Fruit fly (Drosophila melanogaster) whole organism, embryonic: ENCODE measurements around the gene CG14205.

Experiments
- Ada2b ChIP-seq: fragments of 200-800 bp; sonication (Bioruptor generic); IDR thresholded peaks from 2 replicates; pipeline ENCODE4 v1.3.6; 2022; ENCODE audit warnings: missing biosample characterization, missing genetic modification characterization
- CG10274 ChIP-seq: fragments of 200-800 bp; sonication (Bioruptor generic); optimal IDR thresholded peaks from 3 replicates; lab custom pipeline; 2017; ENCODE audit warnings: missing biosample characterization, mild to moderate bottlenecking, missing genetic modification characterization
- CG11504 ChIP-seq: fragments of 200-800 bp; sonication (Bioruptor generic); optimal IDR thresholded peaks from 3 replicates; lab custom pipeline; 2019; ENCODE audit warnings: missing biosample characterization, mild to moderate bottlenecking, missing genetic modification characterization, moderate library complexity
- CG17385 ChIP-seq: fragments of 200-800 bp; sonication (Bioruptor generic); optimal IDR thresholded peaks from 3 replicates; lab custom pipeline; 2018; ENCODE audit warnings: missing biosample characterization, mild to moderate bottlenecking, missing genetic modification characterization
- CG18599 ChIP-seq: fragments of 200-800 bp; sonication (Bioruptor generic); optimal IDR thresholded peaks from 3 replicates; lab custom pipeline; 2017; ENCODE audit warnings: missing biosample characterization, missing genetic modification characterization, mild to moderate bottlenecking, moderate library complexity, missing genetic modification reagents
- CG2116 ChIP-seq: fragments of 200-800 bp; sonication (Bioruptor generic); optimal IDR thresholded peaks from 3 replicates; lab custom pipeline; 2018; ENCODE audit warnings: missing biosample characterization, mild to moderate bottlenecking, missing genetic modification characterization
- CG2199 ChIP-seq: fragments of 200-800 bp; sonication (Bioruptor generic); IDR thresholded peaks from 3 replicates; pipeline ENCODE4 v1.3.6; 2022; ENCODE audit warnings: missing biosample characterization, missing genetic modification characterization
- CG2712 ChIP-seq: fragments of 200-800 bp; optimal IDR thresholded peaks from 3 replicates; lab custom pipeline; 2019; ENCODE audit warnings: missing biosample characterization, mild to moderate bottlenecking, missing genetic modification characterization, moderate library complexity
- CG30020 ChIP-seq: fragments of 200-800 bp; optimal IDR thresholded peaks from 2 replicates; lab custom pipeline; 2019; ENCODE audit warnings: missing biosample characterization, mild to moderate bottlenecking, missing genetic modification characterization, moderate library complexity
- CG31365 ChIP-seq: fragments of 200-800 bp; sonication (Bioruptor generic); optimal IDR thresholded peaks from 2 replicates; lab custom pipeline; 2018; ENCODE audit warnings: missing biosample characterization, mild to moderate bottlenecking, missing genetic modification characterization
- CG31388 ChIP-seq: fragments of 200-800 bp; sonication (Bioruptor generic); optimal IDR thresholded peaks from 2 replicates; lab custom pipeline; 2016; ENCODE audit warnings: missing biosample characterization, missing genetic modification characterization
- CG3163 ChIP-seq: fragments of 200-800 bp; sonication (Bioruptor generic); optimal IDR thresholded peaks from 3 replicates; lab custom pipeline; 2016; ENCODE audit warnings: missing biosample characterization, missing genetic modification characterization
- CG4282 ChIP-seq: fragments of 200-800 bp; sonication (Bioruptor generic); optimal IDR thresholded peaks from 2 replicates; lab custom pipeline; 2016; ENCODE audit warnings: missing biosample characterization, missing genetic modification characterization
- CG4617 ChIP-seq: fragments of 200-800 bp; sonication (Bioruptor generic); optimal IDR thresholded peaks from 3 replicates; lab custom pipeline; 2016; ENCODE audit warnings: missing biosample characterization, missing genetic modification characterization, borderline replicate concordance
- CG5180 ChIP-seq: fragments of 200-800 bp; sonication (Bioruptor generic); optimal IDR thresholded peaks from 3 replicates; lab custom pipeline; 2017; ENCODE audit warnings: missing biosample characterization, missing genetic modification characterization, mild to moderate bottlenecking, moderate library complexity, missing genetic modification reagents
- CG6175 ChIP-seq: fragments of 200-800 bp; sonication (Bioruptor generic); IDR thresholded peaks from 3 replicates; pipeline ENCODE4 v1.3.6; 2022; ENCODE audit warnings: missing biosample characterization, missing genetic modification characterization
- CG7987 ChIP-seq: fragments of 200-800 bp; sonication (Bioruptor generic); optimal IDR thresholded peaks from 2 replicates; lab custom pipeline; 2018; ENCODE audit warnings: missing biosample characterization, mild to moderate bottlenecking, missing genetic modification characterization, moderate library complexity
- CG8924 ChIP-seq: fragments of 200-800 bp; optimal IDR thresholded peaks from 3 replicates; lab custom pipeline; 2019; ENCODE audit warnings: missing biosample characterization, mild to moderate bottlenecking, missing genetic modification characterization, moderate library complexity
- CoRest ChIP-seq: fragments of 200-800 bp; sonication (Bioruptor generic); optimal IDR thresholded peaks from 3 replicates; lab custom pipeline; 2018; ENCODE audit warnings: missing biosample characterization, mild to moderate bottlenecking, missing genetic modification characterization, moderate library complexity
- Dek ChIP-seq: fragments of 200-800 bp; sonication (Bioruptor generic); optimal IDR thresholded peaks from 3 replicates; lab custom pipeline; 2019; ENCODE audit warnings: missing biosample characterization, mild to moderate bottlenecking, missing genetic modification characterization, moderate library complexity
- Elba2 ChIP-seq: fragments of 200-800 bp; sonication (Bioruptor generic); optimal IDR thresholded peaks from 3 replicates; lab custom pipeline; 2016; ENCODE audit warnings: missing biosample characterization, missing genetic modification characterization
- Gsc ChIP-seq: fragments of 200-800 bp; sonication (Bioruptor generic); IDR thresholded peaks from 2 replicates; pipeline ENCODE4 v1.3.6; 2022; ENCODE audit warnings: missing biosample characterization, missing genetic modification characterization
- HmgZ ChIP-seq: fragments of 200-800 bp; sonication (Bioruptor generic); optimal IDR thresholded peaks from 2 replicates; lab custom pipeline; 2018; ENCODE audit warnings: missing biosample characterization, mild to moderate bottlenecking, missing genetic modification characterization
- Hr39 ChIP-seq: fragments of >200 bp; optimal IDR thresholded peaks from 2 replicates; lab custom pipeline; 2017
- Hr78 ChIP-seq, 2 experiments: fragments of 200-800 bp in 1 of 2; fragments of >200 bp in 1 of 2; sonication (Bioruptor generic) in 1 of 2; optimal IDR thresholded peaks; 2 replicates each; lab custom pipeline; 2017 to 2019; ENCODE audit warnings: missing biosample characterization in 2 of 2, missing genetic modification characterization in 2 of 2, mild to moderate bottlenecking in 1 of 2, moderate library complexity in 1 of 2
- Jarid2 ChIP-seq: fragments of 200-800 bp; sonication (Bioruptor generic); optimal IDR thresholded peaks from 3 replicates; lab custom pipeline; 2017; ENCODE audit warnings: mild to moderate bottlenecking, missing biosample characterization, missing genetic modification reagents, missing genetic modification characterization
- Lhr ChIP-seq: fragments of 200-800 bp; sonication (Bioruptor generic); optimal IDR thresholded peaks from 3 replicates; lab custom pipeline; 2017; ENCODE audit warnings: mild to moderate bottlenecking, missing biosample characterization, missing genetic modification reagents, missing genetic modification characterization
- MESR4 ChIP-seq: fragments of 200-800 bp; sonication (Bioruptor generic); optimal IDR thresholded peaks from 2 replicates; lab custom pipeline; 2018; ENCODE audit warnings: missing biosample characterization, mild to moderate bottlenecking, missing genetic modification characterization, moderate library complexity
- Nf-YC ChIP-seq: fragments of 200-800 bp; optimal IDR thresholded peaks from 3 replicates; lab custom pipeline; 2019; ENCODE audit warnings: missing biosample characterization, mild to moderate bottlenecking, missing genetic modification characterization, moderate library complexity
- Oaz ChIP-seq: fragments of 200-800 bp; sonication (Bioruptor generic); IDR thresholded peaks from 2 replicates; pipeline ENCODE4 v1.3.6; 2022; ENCODE audit warnings: missing biosample characterization, missing genetic modification characterization
- Rfx ChIP-seq: fragments of 200-800 bp; sonication (Bioruptor generic); IDR thresholded peaks from 2 replicates; pipeline ENCODE4 v1.3.6; 2022; ENCODE audit warnings: missing biosample characterization, missing genetic modification characterization
- Trl ChIP-seq, 3 experiments: fragments of >200 bp in 2 of 3; fragments of 200-800 bp in 1 of 3; sonication (Bioruptor generic) in 1 of 3; optimal IDR thresholded peaks; 2 replicates in 1 of 3; 3 replicates in 2 of 3; lab custom pipeline; 2016 to 2017; ENCODE audit warnings: missing biosample characterization in 1 of 3, missing genetic modification characterization in 1 of 3
- bbx ChIP-seq: fragments of 200-800 bp; sonication (Bioruptor generic); IDR thresholded peaks from 2 replicates; pipeline ENCODE4 v1.3.6; 2022; ENCODE audit warnings: missing biosample characterization, missing genetic modification characterization; ENCODE audit not compliant: partially characterized antibody
- dan ChIP-seq: fragments of 200-800 bp; sonication (Bioruptor generic); IDR thresholded peaks from 2 replicates; pipeline ENCODE4 v1.3.6; 2022; ENCODE audit warnings: missing biosample characterization, missing genetic modification characterization
- dm ChIP-seq: fragments of 200-800 bp; sonication (Bioruptor generic); optimal IDR thresholded peaks from 3 replicates; lab custom pipeline; 2016; ENCODE audit warnings: missing biosample characterization, missing genetic modification characterization
- ewg ChIP-seq: fragments of 200-800 bp; sonication (Bioruptor generic); optimal IDR thresholded peaks from 3 replicates; lab custom pipeline; 2017; ENCODE audit warnings: mild to moderate bottlenecking, missing biosample characterization, missing genetic modification reagents, missing genetic modification characterization
- fru ChIP-seq: fragments of >200 bp; optimal IDR thresholded peaks from 2 replicates; lab custom pipeline; 2017
- grau ChIP-seq: fragments of 200-800 bp; optimal IDR thresholded peaks from 3 replicates; lab custom pipeline; 2019; ENCODE audit warnings: missing biosample characterization, mild to moderate bottlenecking, missing genetic modification characterization, moderate library complexity
- hbn ChIP-seq: fragments of 200-800 bp; sonication (Bioruptor generic); IDR thresholded peaks from 2 replicates; pipeline ENCODE4 v1.3.6; 2022; ENCODE audit warnings: missing biosample characterization, missing genetic modification characterization; ENCODE audit not compliant: partially characterized antibody
- insv ChIP-seq, 2 experiments: fragments of 200-800 bp; sonication (Bioruptor generic); optimal IDR thresholded peaks; 3 replicates each; lab custom pipeline; 2016 to 2018; ENCODE audit warnings: missing biosample characterization in 2 of 2, missing genetic modification characterization in 2 of 2
- lov ChIP-seq, 2 experiments: fragments of 200-800 bp in 1 of 2; fragments of >200 bp in 1 of 2; sonication (Bioruptor generic) in 1 of 2; IDR thresholded peaks in 1 of 2; optimal IDR thresholded peaks in 1 of 2; 2 replicates in 1 of 2; 3 replicates in 1 of 2; pipeline versions ENCODE4 v1.3.6 to Lab custom; 2017 to 2022; ENCODE audit warnings: missing biosample characterization in 1 of 2, missing genetic modification characterization in 1 of 2
- pfk ChIP-seq: fragments of 200-800 bp; sonication (Bioruptor generic); optimal IDR thresholded peaks from 2 replicates; lab custom pipeline; 2018; ENCODE audit warnings: missing biosample characterization, mild to moderate bottlenecking, missing genetic modification characterization, moderate library complexity
- pita ChIP-seq: fragments of 200-800 bp; sonication (Bioruptor generic); optimal IDR thresholded peaks from 2 replicates; lab custom pipeline; 2017; ENCODE audit warnings: missing biosample characterization, mild to moderate bottlenecking, missing genetic modification characterization
- sna ChIP-seq: fragments of 200-800 bp; sonication (Bioruptor generic); IDR thresholded peaks from 2 replicates; pipeline ENCODE4 v1.3.6; 2022; ENCODE audit warnings: missing biosample characterization, missing genetic modification characterization; ENCODE audit not compliant: partially characterized antibody
- so ChIP-seq: fragments of 200-800 bp; sonication (Bioruptor generic); IDR thresholded peaks from 3 replicates; pipeline ENCODE4 v1.3.6; 2022; ENCODE audit warnings: missing biosample characterization, missing genetic modification characterization
- stc ChIP-seq: fragments of 200-800 bp; sonication (Bioruptor generic); IDR thresholded peaks from 2 replicates; pipeline ENCODE4 v1.3.6; 2022; ENCODE audit warnings: missing biosample characterization, missing genetic modification characterization
- stwl ChIP-seq: fragments of 200-800 bp; sonication (Bioruptor generic); optimal IDR thresholded peaks from 3 replicates; lab custom pipeline; 2018; ENCODE audit warnings: missing biosample characterization, mild to moderate bottlenecking, missing genetic modification characterization, moderate library complexity
- sug ChIP-seq: fragments of 200-800 bp; optimal IDR thresholded peaks from 2 replicates; lab custom pipeline; 2019; ENCODE audit warnings: missing biosample characterization, mild to moderate bottlenecking, missing genetic modification characterization, moderate library complexity
- trem ChIP-seq: fragments of 200-800 bp; optimal IDR thresholded peaks from 3 replicates; lab custom pipeline; 2019; ENCODE audit warnings: missing biosample characterization, mild to moderate bottlenecking, missing genetic modification characterization, moderate library complexity
- z ChIP-seq: fragments of 200-800 bp; sonication (Bioruptor generic); IDR thresholded peaks from 3 replicates; pipeline ENCODE4 v1.3.6; 2022; ENCODE audit warnings: missing biosample characterization, missing genetic modification characterization

Gene CG14205

dm6 chrX:19601644-19602043, 9.2 kb downstream of the CG14205 start, which contains the start of gene CG14220 (continued):
- peak in 1 of 2 experiments; percentile 15 for TF ChIP-seq insv (GFP tag; optimal IDR thresholded peaks at IDR 0.05; lab: Kevin White, UChicago)
- peak; percentile 36 for TF ChIP-seq Lhr (GFP tag; lab: Kevin White, UChicago)
- TF ChIP-seq stwl (tag; lab: Kevin White, UChicago): peak; percentile 83
- peak; percentile 41 for TF ChIP-seq CG2712
- no peak for TF ChIP-seq Elba2
- TF ChIP-seq CG6175: no peak
- TF ChIP-seq so: no peak
- peak; percentile 90 for TF ChIP-seq hbn (GFP tag; lab: Robert Waterston, UW)
- TF ChIP-seq ewg (GFP tag; lab: Kevin White, UChicago): no peak
- TF ChIP-seq Trl (optimal IDR thresholded peaks at IDR 0.05; lab: Kevin White, UChicago): no peak
- no peak for TF ChIP-seq Trl (GFP tag; optimal IDR thresholded peaks at IDR 0.05; lab: Kevin White, UChicago)
- TF ChIP-seq dm: peak; percentile 4
- peak; percentile 7; the same call in 1 of the 2 replicates for TF ChIP-seq Rfx (GFP tag; lab: Robert Waterston, UW)
- TF ChIP-seq CG30020 (tag; lab: Kevin White, UChicago): peak; percentile 16
- peak; percentile 10 for TF ChIP-seq CG11504 (tag; lab: Kevin White, UChicago)
- TF ChIP-seq Oaz (GFP tag; lab: Robert Waterston, UW): no peak
- TF ChIP-seq Jarid2 (GFP tag; lab: Kevin White, UChicago): no peak
- peak; percentile 78 for TF ChIP-seq grau (tag; lab: Kevin White, UChicago)
- TF ChIP-seq CG10274 (GFP tag; lab: Kevin White, UChicago): no peak
- no peak for TF ChIP-seq lov (optimal IDR thresholded peaks at IDR 0.05; lab: Kevin White, UChicago)
- no peak for TF ChIP-seq lov (GFP tag; IDR thresholded peaks at IDR 0.05; lab: Robert Waterston, UW)
- no peak for TF ChIP-seq Hr39
- TF ChIP-seq sug (tag; lab: Kevin White, UChicago): peak; percentile 28
- TF ChIP-seq bbx (GFP tag; lab: Robert Waterston, UW): peak; percentile 97
- no peak for TF ChIP-seq dan (GFP tag; lab: Robert Waterston, UW)
- no peak for TF ChIP-seq CG31388
- peak; percentile 13 for TF ChIP-seq Dek
- no peak for TF ChIP-seq z
- TF ChIP-seq CG18599 (GFP tag; lab: Kevin White, UChicago): no peak
- TF ChIP-seq Ada2b (GFP tag; lab: Robert Waterston, UW): no peak
- TF ChIP-seq Hr78 (GFP tag; optimal IDR thresholded peaks at IDR 0.05; lab: Kevin White, UChicago): no peak
- no peak for TF ChIP-seq CG4282 (GFP tag; lab: Kevin White, UChicago)
- TF ChIP-seq CoRest: peak; percentile 17
- no peak for TF ChIP-seq fru (lab: Kevin White, UChicago)
- no peak for TF ChIP-seq CG3163 (GFP tag; lab: Kevin White, UChicago)
- peak; percentile 66 for TF ChIP-seq HmgZ (tag; lab: Kevin White, UChicago)
- peak; percentile 43 for TF ChIP-seq CG4617
- TF ChIP-seq MESR4 (GFP tag; lab: Kevin White, UChicago): peak; percentile 78
- peak; percentile 98 for TF ChIP-seq CG2116 (GFP tag; lab: Kevin White, UChicago)
- peak; percentile 26 for TF ChIP-seq CG7987 (GFP tag; lab: Kevin White, UChicago)
- no peak for TF ChIP-seq pita (GFP tag; lab: Kevin White, UChicago)
- peak; percentile 85 for TF ChIP-seq sna (GFP tag; lab: Robert Waterston, UW)
- TF ChIP-seq CG31365: no peak
- no peak for TF ChIP-seq CG5180
- peak; percentile 38 for TF ChIP-seq pfk (GFP tag; lab: Kevin White, UChicago)
- no peak for TF ChIP-seq stc (GFP tag; lab: Robert Waterston, UW)
- no peak for TF ChIP-seq Gsc (GFP tag; lab: Robert Waterston, UW)
- TF ChIP-seq CG17385: peak; percentile 5
- TF ChIP-seq CG8924: peak; percentile 22
- TF ChIP-seq Nf-YC (tag; lab: Kevin White, UChicago): peak; percentile 16
- TF ChIP-seq trem (tag; lab: Kevin White, UChicago): peak; percentile 87
- no peak for TF ChIP-seq CG2199 (GFP tag; lab: Robert Waterston, UW)
